Fruit fly (Drosophila melanogaster) whole organism, embryonic: ENCODE data around the gene Megf8.
A peak's percentile ranks its signal among the peaks of the same experiment; 100 is the strongest.

ENCODE experiments used
- Abd-B ChIP-seq: fragments of 200-800 bp; sonication (Bioruptor generic); optimal IDR thresholded peaks from 2 replicates; lab custom pipeline; 2018; ENCODE audit warnings: missing biosample characterization, mild to moderate bottlenecking, missing genetic modification characterization, moderate library complexity
- B-H2 ChIP-seq: fragments of 200-800 bp; sonication (Bioruptor generic); optimal IDR thresholded peaks from 2 replicates; lab custom pipeline; 2018; ENCODE audit warnings: missing biosample characterization, mild to moderate bottlenecking, missing genetic modification characterization
- CG10462 ChIP-seq: fragments of 200-800 bp; sonication (Bioruptor generic); optimal IDR thresholded peaks from 2 replicates; lab custom pipeline; 2016; ENCODE audit warnings: missing biosample characterization, missing genetic modification characterization
- CG11560 ChIP-seq: fragments of 200-800 bp; sonication (Bioruptor generic); IDR thresholded peaks from 3 replicates; pipeline ENCODE4 v1.3.6; 2022; ENCODE audit warnings: missing biosample characterization, missing genetic modification characterization
- CG11723 ChIP-seq: fragments of 200-800 bp; sonication (Bioruptor generic); optimal IDR thresholded peaks from 2 replicates; lab custom pipeline; 2017; ENCODE audit warnings: missing biosample characterization, mild to moderate bottlenecking, missing genetic modification characterization
- CG1233 ChIP-seq: fragments of 200-800 bp; sonication (Bioruptor generic); optimal IDR thresholded peaks from 4 replicates; lab custom pipeline; 2018; ENCODE audit warnings: missing biosample characterization, mild to moderate bottlenecking, missing genetic modification characterization
- CG13296 ChIP-seq: fragments of 200-800 bp; sonication (Bioruptor generic); optimal IDR thresholded peaks from 3 replicates; lab custom pipeline; 2018; ENCODE audit warnings: missing biosample characterization, mild to moderate bottlenecking, missing genetic modification characterization
- CG14050 ChIP-seq: fragments of 200-800 bp; sonication (Bioruptor generic); IDR thresholded peaks from 3 replicates; pipeline ENCODE4 v1.3.6; 2022; ENCODE audit warnings: missing biosample characterization, missing genetic modification characterization
- CG15269 ChIP-seq: fragments of 200-800 bp; sonication (Bioruptor generic); optimal IDR thresholded peaks from 2 replicates; lab custom pipeline; 2018; ENCODE audit warnings: missing biosample characterization, mild to moderate bottlenecking, missing genetic modification characterization, moderate library complexity
- CG15601 ChIP-seq: fragments of 200-800 bp; sonication (Bioruptor generic); optimal IDR thresholded peaks from 3 replicates; lab custom pipeline; 2019; ENCODE audit warnings: missing biosample characterization, mild to moderate bottlenecking, missing genetic modification characterization, moderate library complexity
- CG1603 ChIP-seq: fragments of 200-800 bp; sonication (Bioruptor generic); optimal IDR thresholded peaks from 2 replicates; lab custom pipeline; 2019; ENCODE audit warnings: missing biosample characterization, mild to moderate bottlenecking, missing genetic modification characterization, moderate library complexity
- CG18764 ChIP-seq: fragments of 200-800 bp; sonication (Bioruptor generic); optimal IDR thresholded peaks from 3 replicates; lab custom pipeline; 2016; ENCODE audit warnings: missing biosample characterization, missing genetic modification characterization
- CG4328 ChIP-seq: fragments of 200-800 bp; sonication (Bioruptor generic); optimal IDR thresholded peaks from 3 replicates; lab custom pipeline; 2017; ENCODE audit warnings: missing biosample characterization, missing genetic modification reagents, missing genetic modification characterization
- CG4820 ChIP-seq: fragments of 200-800 bp; sonication (Bioruptor generic); optimal IDR thresholded peaks from 3 replicates; lab custom pipeline; 2016; ENCODE audit warnings: missing biosample characterization, missing genetic modification characterization
- CG6689 ChIP-seq: fragments of 200-800 bp; sonication (Bioruptor generic); IDR thresholded peaks from 2 replicates; pipeline ENCODE4 v1.3.6; 2022; ENCODE audit warnings: missing biosample characterization, missing genetic modification characterization
- CG7987 ChIP-seq: fragments of 200-800 bp; sonication (Bioruptor generic); optimal IDR thresholded peaks from 2 replicates; lab custom pipeline; 2018; ENCODE audit warnings: missing biosample characterization, mild to moderate bottlenecking, missing genetic modification characterization, moderate library complexity
- CG9609 ChIP-seq: fragments of 200-800 bp; sonication (Bioruptor generic); optimal IDR thresholded peaks from 3 replicates; lab custom pipeline; 2016; ENCODE audit warnings: missing biosample characterization, missing genetic modification characterization
- CG9727 ChIP-seq: fragments of 200-800 bp; sonication (Bioruptor generic); optimal IDR thresholded peaks from 3 replicates; lab custom pipeline; 2017; ENCODE audit warnings: missing biosample characterization, mild to moderate bottlenecking, missing genetic modification characterization
- CG9876 ChIP-seq: fragments of 200-800 bp; sonication (Bioruptor generic); optimal IDR thresholded peaks from 2 replicates; lab custom pipeline; 2016; ENCODE audit warnings: missing biosample characterization, missing genetic modification characterization
- CoRest ChIP-seq: fragments of 200-800 bp; sonication (Bioruptor generic); optimal IDR thresholded peaks from 3 replicates; lab custom pipeline; 2018; ENCODE audit warnings: missing biosample characterization, mild to moderate bottlenecking, missing genetic modification characterization, moderate library complexity
- D19A ChIP-seq: fragments of 200-800 bp; optimal IDR thresholded peaks from 3 replicates; lab custom pipeline; 2019; ENCODE audit warnings: missing biosample characterization, mild to moderate bottlenecking, missing genetic modification characterization, moderate library complexity
- H2.0 ChIP-seq: fragments of 200-800 bp; sonication (Bioruptor generic); IDR thresholded peaks from 2 replicates; pipeline ENCODE4 v1.3.6; 2022; ENCODE audit warnings: missing biosample characterization, missing genetic modification characterization
- Hand ChIP-seq: fragments of 200-800 bp; sonication (Bioruptor generic); optimal IDR thresholded peaks from 2 replicates; lab custom pipeline; 2017; ENCODE audit warnings: mild to moderate bottlenecking, missing biosample characterization, missing genetic modification reagents, missing genetic modification characterization
- HmgZ ChIP-seq: fragments of 200-800 bp; sonication (Bioruptor generic); optimal IDR thresholded peaks from 2 replicates; lab custom pipeline; 2018; ENCODE audit warnings: missing biosample characterization, mild to moderate bottlenecking, missing genetic modification characterization
- Oaz ChIP-seq: fragments of 200-800 bp; sonication (Bioruptor generic); IDR thresholded peaks from 2 replicates; pipeline ENCODE4 v1.3.6; 2022; ENCODE audit warnings: missing biosample characterization, missing genetic modification characterization
- Oli ChIP-seq: fragments of 200-800 bp; sonication (Bioruptor generic); optimal IDR thresholded peaks from 2 replicates; lab custom pipeline; 2018; ENCODE audit warnings: missing biosample characterization, mild to moderate bottlenecking, missing genetic modification characterization, moderate library complexity
- Pdp1 ChIP-seq, 2 experiments: fragments of 200-800 bp; sonication (Bioruptor generic); optimal IDR thresholded peaks; 3 replicates each; lab custom pipeline; 2016; ENCODE audit warnings: missing biosample characterization in 2 of 2, missing genetic modification characterization in 2 of 2, mild to moderate bottlenecking in 1 of 2, moderate library complexity in 1 of 2
- Ptx1 ChIP-seq: fragments of 200-800 bp; sonication (Bioruptor generic); IDR thresholded peaks from 2 replicates; pipeline ENCODE4 v1.3.6; 2022; ENCODE audit warnings: missing biosample characterization, missing genetic modification characterization
- bcd ChIP-seq: fragments of 200-800 bp; sonication (Bioruptor generic); optimal IDR thresholded peaks from 2 replicates; lab custom pipeline; 2017; ENCODE audit warnings: missing biosample characterization, mild to moderate bottlenecking, missing genetic modification characterization
- bsh ChIP-seq, 2 experiments: fragments of 200-800 bp; sonication (Bioruptor generic); optimal IDR thresholded peaks; 2 replicates each; lab custom pipeline; 2017 to 2018; ENCODE audit warnings: mild to moderate bottlenecking in 2 of 2, missing biosample characterization in 2 of 2, missing genetic modification characterization in 2 of 2, moderate library complexity in 1 of 2
- cad ChIP-seq: fragments of >200 bp; optimal IDR thresholded peaks from 2 replicates; lab custom pipeline; 2017; ENCODE audit warnings: missing biosample characterization, missing genetic modification characterization
- cato ChIP-seq: fragments of 200-800 bp; sonication (Bioruptor generic); optimal IDR thresholded peaks from 2 replicates; lab custom pipeline; 2016; ENCODE audit warnings: missing biosample characterization, missing genetic modification characterization, borderline replicate concordance
- chn ChIP-seq: fragments of 200-800 bp; sonication (Bioruptor generic); optimal IDR thresholded peaks from 2 replicates; lab custom pipeline; 2016; ENCODE audit warnings: missing biosample characterization, missing genetic modification characterization
- dpn ChIP-seq, 2 experiments: fragments of 200-800 bp; sonication (Bioruptor generic); optimal IDR thresholded peaks; 3 replicates each; lab custom pipeline; 2016; ENCODE audit warnings: missing biosample characterization in 2 of 2, missing genetic modification characterization in 2 of 2
- ftz-f1 ChIP-seq: fragments of 200-800 bp; sonication (Bioruptor generic); optimal IDR thresholded peaks from 2 replicates; lab custom pipeline; 2016; ENCODE audit warnings: missing biosample characterization, missing genetic modification characterization
- gcm2 ChIP-seq: fragments of 200-800 bp; sonication (Bioruptor generic); optimal IDR thresholded peaks from 2 replicates; lab custom pipeline; 2016; ENCODE audit warnings: missing biosample characterization, missing genetic modification characterization
- jigr1 ChIP-seq: fragments of 200-800 bp; sonication (Bioruptor generic); IDR thresholded peaks from 3 replicates; pipeline ENCODE4 v1.3.6; 2022; ENCODE audit warnings: missing biosample characterization, missing genetic modification characterization
- mirr ChIP-seq: fragments of 200-800 bp; sonication (Bioruptor generic); optimal IDR thresholded peaks from 3 replicates; lab custom pipeline; 2018; ENCODE audit warnings: missing biosample characterization, mild to moderate bottlenecking, missing genetic modification characterization
- mld ChIP-seq: fragments of 200-800 bp; sonication (Bioruptor generic); IDR thresholded peaks from 3 replicates; pipeline ENCODE4 v1.3.6; 2022; ENCODE audit warnings: missing biosample characterization, missing genetic modification characterization; ENCODE audit not compliant: partially characterized antibody
- nom ChIP-seq: fragments of 200-800 bp; sonication (Bioruptor generic); optimal IDR thresholded peaks from 2 replicates; lab custom pipeline; 2017; ENCODE audit warnings: missing biosample characterization, missing genetic modification characterization, mild to moderate bottlenecking, moderate library complexity, missing genetic modification reagents
- pb ChIP-seq: fragments of 200-800 bp; sonication (Bioruptor generic); optimal IDR thresholded peaks from 3 replicates; lab custom pipeline; 2016; ENCODE audit warnings: missing biosample characterization, missing genetic modification characterization
- pfk ChIP-seq: fragments of 200-800 bp; sonication (Bioruptor generic); optimal IDR thresholded peaks from 2 replicates; lab custom pipeline; 2018; ENCODE audit warnings: missing biosample characterization, mild to moderate bottlenecking, missing genetic modification characterization, moderate library complexity
- pita ChIP-seq: fragments of 200-800 bp; sonication (Bioruptor generic); optimal IDR thresholded peaks from 2 replicates; lab custom pipeline; 2017; ENCODE audit warnings: missing biosample characterization, mild to moderate bottlenecking, missing genetic modification characterization
- run ChIP-seq: fragments of 200-800 bp; sonication (Bioruptor generic); optimal IDR thresholded peaks from 3 replicates; lab custom pipeline; 2018; ENCODE audit warnings: missing biosample characterization, mild to moderate bottlenecking, missing genetic modification characterization
- sc ChIP-seq, 3 experiments: fragments of >200 bp in 2 of 3; fragments of 200-800 bp in 1 of 3; sonication (Bioruptor generic) in 1 of 3; optimal IDR thresholded peaks; 2 replicates in 2 of 3; 3 replicates in 1 of 3; lab custom pipeline; 2017; ENCODE audit warnings: mild to moderate bottlenecking in 1 of 3, missing biosample characterization in 1 of 3, missing genetic modification characterization in 1 of 3, missing genetic modification reagents in 1 of 3
- twi ChIP-seq: fragments of 200-800 bp; optimal IDR thresholded peaks from 2 replicates; lab custom pipeline; 2019; ENCODE audit warnings: missing biosample characterization, mild to moderate bottlenecking, missing genetic modification characterization, moderate library complexity
- vnd ChIP-seq: fragments of 200-800 bp; sonication (Bioruptor generic); IDR thresholded peaks from 3 replicates; pipeline ENCODE4 v1.3.6; 2022; ENCODE audit warnings: missing biosample characterization, missing genetic modification characterization; ENCODE audit not compliant: partially characterized antibody

The Megf8 gene

dm6 chr2L:8081640-8082485 lies 38.6 kb downstream of the Megf8 start (continued):
- TF ChIP-seq CG9876 (GFP tag; lab: Kevin White, UChicago), result no peak
- no peak for TF ChIP-seq ftz-f1 (GFP tag; lab: Kevin White, UChicago)
- TF ChIP-seq Hand, result peak; percentile 63
- TF ChIP-seq CG14050 (GFP tag; lab: Robert Waterston, UW), result peak; percentile 74
- TF ChIP-seq CG9727, result peak; percentile 89
- peak; percentile 65 for TF ChIP-seq CG6689 (GFP tag; lab: Robert Waterston, UW)
- peak; percentile 80 for TF ChIP-seq CG10462 (GFP tag; lab: Kevin White, UChicago)
- TF ChIP-seq sc (optimal IDR thresholded peaks at IDR 0.05; lab: Kevin White, UChicago), result no peak
- TF ChIP-seq sc (GFP tag; optimal IDR thresholded peaks at IDR 0.05; lab: Kevin White, UChicago), result peak; percentile 85
- TF ChIP-seq B-H2 (GFP tag; lab: Kevin White, UChicago), result no peak
- no peak for TF ChIP-seq mld
- no peak for TF ChIP-seq pb
- peak; percentile 73 for TF ChIP-seq run
- peak; percentile 50 for TF ChIP-seq CG1233 (GFP tag; lab: Kevin White, UChicago)
- no peak for TF ChIP-seq pita (GFP tag; lab: Kevin White, UChicago)
- TF ChIP-seq CG1603 (tag; lab: Kevin White, UChicago), result peak; percentile 14
- peak; percentile 94 for TF ChIP-seq Ptx1
- TF ChIP-seq CG15269, result peak; percentile 87
- TF ChIP-seq nom (GFP tag; lab: Kevin White, UChicago), result no peak
- peak; percentile 79 for TF ChIP-seq cato (GFP tag; lab: Kevin White, UChicago)
- peak; percentile 31 for TF ChIP-seq gcm2 (GFP tag; lab: Kevin White, UChicago)
- peak in 1 of 2 experiments; percentile 34 for TF ChIP-seq Pdp1 (GFP tag; optimal IDR thresholded peaks at IDR 0.05; lab: Kevin White, UChicago)
- peak; percentile 80 for TF ChIP-seq H2.0 (GFP tag; lab: Robert Waterston, UW)
- TF ChIP-seq vnd, result no peak
- peak; percentile 88 for TF ChIP-seq D19A (tag; lab: Kevin White, UChicago)
- TF ChIP-seq CoRest (tag; lab: Kevin White, UChicago), result peak; percentile 90
- peak; percentile 70 for TF ChIP-seq pfk
- TF ChIP-seq cad (GFP tag; lab: Kevin White, UChicago), result no peak
- peak; percentile 69 for TF ChIP-seq CG15601
- TF ChIP-seq dpn (GFP tag; optimal IDR thresholded peaks at IDR 0.05; lab: Kevin White, UChicago), result peak in 1 of 2 experiments; percentile 79
- TF ChIP-seq CG7987 (GFP tag; lab: Kevin White, UChicago), result no peak
- peak; percentile 68 to 80 for TF ChIP-seq bsh (GFP tag; optimal IDR thresholded peaks at IDR 0.05; lab: Kevin White, UChicago)
- peak; percentile 39 for TF ChIP-seq CG4820 (GFP tag; lab: Kevin White, UChicago)
- TF ChIP-seq chn (GFP tag; lab: Kevin White, UChicago), result peak; percentile 26
- no peak for TF ChIP-seq CG18764 (GFP tag; lab: Kevin White, UChicago)
- peak; percentile 48; the same call in 1 of the 2 replicates for TF ChIP-seq Oaz (GFP tag; lab: Robert Waterston, UW)
- TF ChIP-seq bcd, result peak; percentile 30
- TF ChIP-seq CG9609 (GFP tag; lab: Kevin White, UChicago), result peak; percentile 6
- TF ChIP-seq jigr1 (GFP tag; lab: Robert Waterston, UW), result peak; percentile 45; the same call in 1 of the 3 replicates
- TF ChIP-seq Abd-B (GFP tag; lab: Kevin White, UChicago), result peak; percentile 71
- peak; percentile 48 for TF ChIP-seq CG4328 (GFP tag; lab: Kevin White, UChicago)
- TF ChIP-seq CG11560 (tag; lab: Robert Waterston, UW), result peak; percentile 63; the same call in 1 of the 3 replicates
- TF ChIP-seq twi (tag; lab: Kevin White, UChicago), result peak; percentile 73
- TF ChIP-seq CG13296 (GFP tag; lab: Kevin White, UChicago), result no peak
- peak; percentile 53 for TF ChIP-seq HmgZ (tag; lab: Kevin White, UChicago)
- no peak for TF ChIP-seq mirr (GFP tag; lab: Kevin White, UChicago)
- peak; percentile 70 for TF ChIP-seq CG11723 (GFP tag; lab: Kevin White, UChicago)
- peak; percentile 87 for TF ChIP-seq Oli (tag; lab: Kevin White, UChicago)
